Fruit fly (Drosophila melanogaster) whole organism, embryonic: ENCODE measurements around the gene CG42854.

Experiments
- Abd-B ChIP-seq: fragments of 200-800 bp; sonication (Bioruptor generic); optimal IDR thresholded peaks from 2 replicates; lab custom pipeline; 2018; ENCODE audit warnings: missing biosample characterization, mild to moderate bottlenecking, missing genetic modification characterization, moderate library complexity
- Atf6 ChIP-seq: fragments of 200-800 bp; sonication (Bioruptor generic); IDR thresholded peaks from 2 replicates; pipeline ENCODE4 v1.3.6; 2022; ENCODE audit warnings: missing biosample characterization, missing genetic modification characterization
- B-H2 ChIP-seq: fragments of 200-800 bp; sonication (Bioruptor generic); optimal IDR thresholded peaks from 2 replicates; lab custom pipeline; 2018; ENCODE audit warnings: missing biosample characterization, mild to moderate bottlenecking, missing genetic modification characterization
- CG10274 ChIP-seq: fragments of 200-800 bp; sonication (Bioruptor generic); optimal IDR thresholded peaks from 3 replicates; lab custom pipeline; 2017; ENCODE audit warnings: missing biosample characterization, mild to moderate bottlenecking, missing genetic modification characterization
- CG11504 ChIP-seq: fragments of 200-800 bp; sonication (Bioruptor generic); optimal IDR thresholded peaks from 3 replicates; lab custom pipeline; 2019; ENCODE audit warnings: missing biosample characterization, mild to moderate bottlenecking, missing genetic modification characterization, moderate library complexity
- CG12942 ChIP-seq: fragments of 200-800 bp; sonication (Bioruptor generic); optimal IDR thresholded peaks from 3 replicates; lab custom pipeline; 2016; ENCODE audit warnings: missing biosample characterization, missing genetic modification characterization
- CG2202 ChIP-seq: fragments of 200-800 bp; sonication (Bioruptor generic); optimal IDR thresholded peaks from 2 replicates; lab custom pipeline; 2018; ENCODE audit warnings: missing biosample characterization, mild to moderate bottlenecking, missing genetic modification characterization
- CG2889 ChIP-seq: fragments of 200-800 bp; sonication (Bioruptor generic); IDR thresholded peaks from 3 replicates; pipeline ENCODE4 v1.3.6; 2022; ENCODE audit warnings: missing biosample characterization, missing genetic modification characterization
- CG34376 ChIP-seq: fragments of 200-800 bp; sonication (Bioruptor generic); optimal IDR thresholded peaks from 2 replicates; lab custom pipeline; 2018; ENCODE audit warnings: missing biosample characterization, mild to moderate bottlenecking, missing genetic modification characterization
- CG42726 ChIP-seq: fragments of 200-800 bp; sonication (Bioruptor generic); IDR thresholded peaks from 2 replicates; pipeline ENCODE4 v1.3.6; 2022; ENCODE audit warnings: missing biosample characterization, missing genetic modification characterization; ENCODE audit not compliant: partially characterized antibody
- CG4424 ChIP-seq: fragments of 200-800 bp; sonication (Bioruptor generic); optimal IDR thresholded peaks from 3 replicates; lab custom pipeline; 2016; ENCODE audit warnings: missing biosample characterization, missing genetic modification characterization
- CG4730 ChIP-seq: fragments of 200-800 bp; sonication (Bioruptor generic); IDR thresholded peaks from 2 replicates; pipeline ENCODE4 v1.3.6; 2022; ENCODE audit warnings: missing biosample characterization, missing genetic modification characterization
- CG6272 ChIP-seq: fragments of 200-800 bp; sonication (Bioruptor generic); IDR thresholded peaks from 2 replicates; pipeline ENCODE4 v1.3.6; 2022; ENCODE audit warnings: missing biosample characterization, missing genetic modification characterization
- CG7372 ChIP-seq: fragments of 200-800 bp; sonication (Bioruptor generic); IDR thresholded peaks from 2 replicates; pipeline ENCODE4 v1.3.6; 2022; ENCODE audit warnings: missing biosample characterization, missing genetic modification characterization
- CG7556 ChIP-seq: fragments of 200-800 bp; sonication (Bioruptor generic); optimal IDR thresholded peaks from 2 replicates; lab custom pipeline; 2017; ENCODE audit warnings: missing biosample characterization, mild to moderate bottlenecking, missing genetic modification characterization
- CG8478 ChIP-seq: fragments of >200 bp; optimal IDR thresholded peaks from 2 replicates; lab custom pipeline; 2018
- D19A ChIP-seq: fragments of 200-800 bp; optimal IDR thresholded peaks from 3 replicates; lab custom pipeline; 2019; ENCODE audit warnings: missing biosample characterization, mild to moderate bottlenecking, missing genetic modification characterization, moderate library complexity
- Dek ChIP-seq: fragments of 200-800 bp; sonication (Bioruptor generic); optimal IDR thresholded peaks from 3 replicates; lab custom pipeline; 2019; ENCODE audit warnings: missing biosample characterization, mild to moderate bottlenecking, missing genetic modification characterization, moderate library complexity
- Ets65A ChIP-seq: fragments of 200-800 bp; sonication (Bioruptor generic); peaks from one replicate; lab custom pipeline; 2016; ENCODE audit warnings: missing biosample characterization, missing genetic modification characterization
- Hey ChIP-seq: fragments of 200-800 bp; sonication (Bioruptor generic); optimal IDR thresholded peaks from 3 replicates; lab custom pipeline; 2018; ENCODE audit warnings: missing biosample characterization, mild to moderate bottlenecking, missing genetic modification characterization
- Med ChIP-seq: fragments of 200-800 bp; sonication (Bioruptor generic); peaks from one replicate; lab custom pipeline; 2016; ENCODE audit warnings: missing biosample characterization, missing genetic modification characterization, mild to moderate bottlenecking, inconsistent platforms, moderate library complexity
- Mes4 ChIP-seq: fragments of 200-800 bp; sonication (Bioruptor generic); optimal IDR thresholded peaks from 2 replicates; lab custom pipeline; 2016; ENCODE audit warnings: missing biosample characterization, missing genetic modification characterization
- Myb ChIP-seq: fragments of 200-800 bp; sonication (Bioruptor generic); optimal IDR thresholded peaks from 2 replicates; lab custom pipeline; 2016; ENCODE audit warnings: missing biosample characterization, missing genetic modification characterization
- NC2β ChIP-seq: fragments of 200-800 bp; sonication (Bioruptor generic); optimal IDR thresholded peaks from 2 replicates; lab custom pipeline; 2016; ENCODE audit warnings: missing biosample characterization, missing genetic modification characterization
- Neu2 ChIP-seq: fragments of 200-800 bp; sonication (Bioruptor generic); optimal IDR thresholded peaks from 3 replicates; lab custom pipeline; 2016; ENCODE audit warnings: missing biosample characterization, missing genetic modification characterization, borderline replicate concordance
- Ptx1 ChIP-seq: fragments of 200-800 bp; sonication (Bioruptor generic); IDR thresholded peaks from 2 replicates; pipeline ENCODE4 v1.3.6; 2022; ENCODE audit warnings: missing biosample characterization, missing genetic modification characterization
- Sry-β ChIP-seq: fragments of 200-800 bp; sonication (Bioruptor generic); optimal IDR thresholded peaks from 2 replicates; lab custom pipeline; 2018; ENCODE audit warnings: missing biosample characterization, mild to moderate bottlenecking, missing genetic modification characterization, moderate library complexity
- Usf ChIP-seq: fragments of 200-800 bp; sonication (Bioruptor generic); optimal IDR thresholded peaks from 2 replicates; lab custom pipeline; 2017; ENCODE audit warnings: missing genotype, missing biosample characterization, missing genetic modification characterization
- abd-A ChIP-seq: fragments of 200-800 bp; sonication (Bioruptor generic); optimal IDR thresholded peaks from 3 replicates; lab custom pipeline; 2019; ENCODE audit warnings: missing biosample characterization, mild to moderate bottlenecking, missing genetic modification characterization, moderate library complexity
- amos ChIP-seq: fragments of 200-800 bp; sonication (Bioruptor generic); IDR thresholded peaks from 2 replicates; pipeline ENCODE4 v1.3.6; 2022; ENCODE audit warnings: missing biosample characterization, missing genetic modification characterization; ENCODE audit not compliant: partially characterized antibody
- ase ChIP-seq: fragments of 200-800 bp; sonication (Bioruptor generic); IDR thresholded peaks from 3 replicates; pipeline ENCODE4 v1.3.6; 2022; ENCODE audit warnings: missing biosample characterization, missing genetic modification characterization
- ash1 ChIP-seq: fragments of 200-800 bp; sonication (Bioruptor generic); optimal IDR thresholded peaks from 2 replicates; lab custom pipeline; 2018; ENCODE audit warnings: missing biosample characterization, mild to moderate bottlenecking, missing genetic modification characterization
- ato ChIP-seq: fragments of 200-800 bp; sonication (Bioruptor generic); IDR thresholded peaks from 2 replicates; pipeline ENCODE4 v1.3.6; 2022; ENCODE audit warnings: missing biosample characterization, missing genetic modification characterization; ENCODE audit not compliant: partially characterized antibody
- crc ChIP-seq: fragments of 200-800 bp; sonication (Bioruptor generic); optimal IDR thresholded peaks from 2 replicates; lab custom pipeline; 2016; ENCODE audit warnings: missing biosample characterization, missing genetic modification characterization
- cwo ChIP-seq: fragments of 200-800 bp; sonication (Bioruptor generic); optimal IDR thresholded peaks from 3 replicates; lab custom pipeline; 2017; ENCODE audit warnings: missing biosample characterization, missing genetic modification characterization, mild to moderate bottlenecking, moderate library complexity, missing genetic modification reagents
- eyg ChIP-seq: fragments of 200-800 bp; sonication (Bioruptor generic); optimal IDR thresholded peaks from 3 replicates; lab custom pipeline; 2016; ENCODE audit warnings: missing biosample characterization, missing genetic modification characterization
- fd102C ChIP-seq: fragments of 200-800 bp; sonication (Bioruptor generic); optimal IDR thresholded peaks from 2 replicates; lab custom pipeline; 2018; ENCODE audit warnings: missing biosample characterization, mild to moderate bottlenecking, missing genetic modification characterization, moderate library complexity
- fru ChIP-seq: fragments of >200 bp; optimal IDR thresholded peaks from 2 replicates; lab custom pipeline; 2017
- hb ChIP-seq: fragments of 200-800 bp; sonication (Bioruptor generic); IDR thresholded peaks from 3 replicates; pipeline ENCODE4 v1.3.6; 2022; ENCODE audit warnings: missing biosample characterization, missing genetic modification characterization; ENCODE audit not compliant: partially characterized antibody
- inv ChIP-seq: fragments of 200-800 bp; sonication (Bioruptor generic); IDR thresholded peaks from 2 replicates; pipeline ENCODE4 v1.3.6; 2022; ENCODE audit warnings: missing biosample characterization, missing genetic modification characterization; ENCODE audit not compliant: partially characterized antibody
- jumu ChIP-seq: fragments of 200-800 bp; sonication (Bioruptor generic); optimal IDR thresholded peaks from 3 replicates; lab custom pipeline; 2016; ENCODE audit warnings: missing biosample characterization, missing genetic modification characterization
- mam ChIP-seq: fragments of 200-800 bp; sonication (Bioruptor generic); optimal IDR thresholded peaks from 3 replicates; lab custom pipeline; 2016; ENCODE audit warnings: missing biosample characterization, missing genetic modification characterization
- nerfin-2 ChIP-seq: fragments of 200-800 bp; sonication (Bioruptor generic); IDR thresholded peaks from 2 replicates; pipeline ENCODE4 v1.3.6; 2022; ENCODE audit warnings: missing biosample characterization, missing genetic modification characterization; ENCODE audit not compliant: partially characterized antibody
- onecut ChIP-seq: fragments of 200-800 bp; sonication (Bioruptor generic); IDR thresholded peaks from 2 replicates; pipeline ENCODE4 v1.3.6; 2022; ENCODE audit warnings: missing biosample characterization, missing genetic modification characterization
- slbo ChIP-seq: fragments of 200-800 bp; sonication (Bioruptor generic); IDR thresholded peaks from 2 replicates; pipeline ENCODE4 v1.3.6; 2022; ENCODE audit warnings: missing biosample characterization, missing genetic modification characterization
- slp2 ChIP-seq: fragments of 200-800 bp; sonication (Bioruptor generic); optimal IDR thresholded peaks from 2 replicates; lab custom pipeline; 2016; ENCODE audit warnings: missing biosample characterization, missing genetic modification characterization
- sqz ChIP-seq: fragments of 200-800 bp; sonication (Bioruptor generic); optimal IDR thresholded peaks from 3 replicates; lab custom pipeline; 2018; ENCODE audit warnings: missing biosample characterization, mild to moderate bottlenecking, missing genetic modification characterization
- tgo ChIP-seq: fragments of 200-800 bp; sonication (Bioruptor generic); IDR thresholded peaks from 3 replicates; pipeline ENCODE4 v1.3.6; 2022; ENCODE audit warnings: missing biosample characterization, missing genetic modification characterization
- tll ChIP-seq, 2 experiments: fragments of 200-800 bp in 1 of 2; fragments of >200 bp in 1 of 2; sonication (Bioruptor generic) in 1 of 2; optimal IDR thresholded peaks; 2 replicates each; lab custom pipeline; 2017 to 2019; ENCODE audit warnings: missing biosample characterization in 2 of 2, missing genetic modification characterization in 2 of 2, mild to moderate bottlenecking in 1 of 2, moderate library complexity in 1 of 2
- zen2 ChIP-seq: fragments of 200-800 bp; sonication (Bioruptor generic); IDR thresholded peaks from 3 replicates; pipeline ENCODE4 v1.3.6; 2022; ENCODE audit warnings: missing biosample characterization, missing genetic modification characterization; ENCODE audit not compliant: partially characterized antibody
- zfh1 ChIP-seq: fragments of 200-800 bp; sonication (Bioruptor generic); IDR thresholded peaks from 3 replicates; pipeline ENCODE4 v1.3.6; 2022; ENCODE audit warnings: missing biosample characterization, missing genetic modification characterization

The CG42854 gene

DNA sequence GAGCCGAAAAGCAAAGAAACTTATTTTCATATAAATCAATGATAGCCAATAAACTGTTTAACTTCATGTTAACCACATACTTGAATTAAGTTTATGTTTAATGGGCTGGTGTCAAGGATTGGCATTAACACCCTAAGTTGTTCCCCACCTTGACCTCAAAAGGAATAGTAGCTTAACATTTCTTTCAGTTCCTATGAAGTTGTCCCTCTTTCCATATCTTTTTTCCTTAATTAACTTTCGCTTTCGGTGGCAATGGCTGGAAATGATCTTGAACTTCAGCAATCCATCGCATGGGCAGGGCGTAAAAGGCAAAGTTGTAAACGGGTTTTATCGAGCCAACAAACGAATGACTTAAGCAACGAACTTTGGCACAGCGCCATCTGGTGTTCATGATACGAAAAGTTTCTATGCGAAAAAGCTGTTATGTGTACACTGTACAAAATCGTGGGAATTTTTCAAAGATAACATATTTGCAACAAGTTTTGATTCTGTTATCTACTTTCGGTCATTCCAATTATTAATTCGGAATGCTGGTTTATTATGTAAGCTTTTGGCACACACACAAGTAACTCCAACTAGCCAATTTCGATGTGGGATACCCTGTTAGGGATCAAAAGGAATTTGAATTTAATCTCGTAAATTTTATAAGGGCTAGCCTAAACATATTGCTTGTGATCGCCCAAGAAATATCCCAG lies 17.2 kb downstream of the CG42854 start (continued):
- TF ChIP-seq Sry-β (GFP tag; lab: Kevin White, UChicago) (no peak), CG8478 (lab: Kevin White, UChicago) (no peak), Mes4 (GFP tag; lab: Kevin White, UChicago) (no peak), CG11504 (tag; lab: Kevin White, UChicago) (peak; percentile 33), CG10274 (GFP tag; lab: Kevin White, UChicago) (no peak), hb (GFP tag; lab: Robert Waterston, UW) (no peak), tll (GFP tag; optimal IDR thresholded peaks at IDR 0.05; lab: Kevin White, UChicago) (no peak), CG34376 (no peak), NC2β (peak; percentile 44), amos (GFP tag; lab: Robert Waterston, UW) (no peak), Neu2 (GFP tag; lab: Kevin White, UChicago) (no peak), B-H2 (no peak), Atf6 (GFP tag; lab: Robert Waterston, UW) (no peak), CG12942 (GFP tag; lab: Kevin White, UChicago) (no peak), CG7372 (GFP tag; lab: Robert Waterston, UW) (no peak), abd-A (tag; lab: Kevin White, UChicago) (peak; percentile 74), sqz (no peak), fd102C (no peak), CG4424 (GFP tag; lab: Kevin White, UChicago) (no peak), mam (GFP tag; lab: Kevin White, UChicago) (peak; percentile 12), jumu (GFP tag; lab: Kevin White, UChicago) (peak; percentile 38), Usf (GFP tag; lab: Kevin White, UChicago) (no peak), zfh1 (GFP tag; lab: Robert Waterston, UW) (no peak), CG42726 (GFP tag; lab: Robert Waterston, UW) (no peak), slp2 (peak; percentile 9), Ptx1 (GFP tag; lab: Robert Waterston, UW) (no peak), crc (GFP tag; lab: Kevin White, UChicago) (no peak), D19A (no peak), Hey (tag; lab: Kevin White, UChicago) (no peak), Med (GFP tag; lab: Kevin White, UChicago) (peak; percentile 84), ash1 (no peak), CG7556 (peak; percentile 2), CG2889 (GFP tag; lab: Robert Waterston, UW) (no peak), inv (GFP tag; lab: Robert Waterston, UW) (no peak), Myb (GFP tag; lab: Kevin White, UChicago) (no peak), Abd-B (peak; percentile 34), zen2 (GFP tag; lab: Robert Waterston, UW) (no peak), tgo (no peak), Dek (tag; lab: Kevin White, UChicago) (no peak), fru (lab: Kevin White, UChicago) (no peak), CG4730 (GFP tag; lab: Robert Waterston, UW) (no peak), nerfin-2 (GFP tag; lab: Robert Waterston, UW) (no peak), onecut (GFP tag; lab: Robert Waterston, UW) (no peak), eyg (no peak), ato (GFP tag; lab: Robert Waterston, UW) (no peak), slbo (GFP tag; lab: Robert Waterston, UW) (no peak; the same call in 1 of the 2 replicates), CG6272 (GFP tag; lab: Robert Waterston, UW) (no peak), ase (GFP tag; lab: Robert Waterston, UW) (no peak), cwo (GFP tag; lab: Kevin White, UChicago) (no peak), Ets65A (GFP tag; lab: Kevin White, UChicago) (peak; percentile 15), CG2202 (tag; lab: Kevin White, UChicago) (no peak)
